Fruit fly (Drosophila melanogaster) Kc167 (cell line): Measurements from ENCODE around the gene bun.

Experiments
- psq ChIP-seq: fragments of >200 bp; optimal IDR thresholded peaks from 2 replicates; lab custom pipeline; 2017; ENCODE audit warnings: missing external identifiers
- ttk ChIP-seq: sonication (Bioruptor generic); optimal IDR thresholded peaks from 2 replicates; lab custom pipeline; 2017; ENCODE audit warnings: missing external identifiers

dm6 chr2L:12524139-12524538, 22.3 kb downstream of the bun start:
- TF ChIP-seq ttk (no peak), psq (lab: Kevin White, UChicago) (no peak)
